Fruit fly (Drosophila melanogaster) whole organism, wandering third instar larva: ENCODE measurements around the gene Npc2g.

Experiments used
- GATAd ChIP-seq: sonication (Bioruptor generic); optimal IDR thresholded peaks from 2 replicates; lab custom pipeline; 2016; ENCODE audit warnings: missing biosample characterization, missing genetic modification characterization
- Vsx2 ChIP-seq: fragments of 200-300, 225-300 bp; sonication (Bioruptor generic); optimal IDR thresholded peaks from 2 replicates; lab custom pipeline; 2018; ENCODE audit warnings: missing biosample characterization, missing genetic modification characterization; ENCODE audit not compliant: partially characterized antibody
- br ChIP-seq: fragments of 200-800 bp; sonication (Bioruptor generic); optimal IDR thresholded peaks from 2 replicates; lab custom pipeline; 2016; ENCODE audit warnings: missing biosample characterization, missing genetic modification characterization
- brk ChIP-seq: fragments of 200-800 bp; sonication (Bioruptor generic); optimal IDR thresholded peaks from 2 replicates; lab custom pipeline; 2016; ENCODE audit warnings: missing biosample characterization, mild to moderate bottlenecking, missing genetic modification characterization
- dmrt93B ChIP-seq: fragments of 200-800 bp; sonication (Bioruptor generic); optimal IDR thresholded peaks from 2 replicates; lab custom pipeline; 2018; ENCODE audit warnings: missing biosample characterization, mild to moderate bottlenecking, missing genetic modification characterization
- dsf ChIP-seq: sonication (Bioruptor generic); optimal IDR thresholded peaks from 2 replicates; lab custom pipeline; 2016; ENCODE audit warnings: missing biosample characterization, missing genetic modification characterization, borderline replicate concordance
- foxo ChIP-seq, 2 experiments: fragments of 200-800 bp; sonication (Bioruptor generic); optimal IDR thresholded peaks; 2 replicates in 1 of 2; 3 replicates in 1 of 2; lab custom pipeline; 2016 to 2017; ENCODE audit warnings: missing biosample characterization in 2 of 2, missing genetic modification characterization in 2 of 2
- h ChIP-seq: fragments of 200-800 bp; sonication (Bioruptor generic); optimal IDR thresholded peaks from 3 replicates; lab custom pipeline; 2016; ENCODE audit warnings: missing biosample characterization, mild to moderate bottlenecking, missing genetic modification characterization
- lola ChIP-seq: fragments of >200 bp; optimal IDR thresholded peaks from 2 replicates; lab custom pipeline; 2017; ENCODE audit warnings: missing biosample characterization, missing genetic modification characterization
- rgr ChIP-seq: fragments of 200-800 bp; sonication (Bioruptor generic); optimal IDR thresholded peaks from 3 replicates; lab custom pipeline; 2016; ENCODE audit warnings: missing biosample characterization, mild to moderate bottlenecking, missing genetic modification characterization
- sage ChIP-seq: fragments of 200-800 bp; sonication (Bioruptor generic); optimal IDR thresholded peaks from 2 replicates; lab custom pipeline; 2016; ENCODE audit warnings: missing biosample characterization, mild to moderate bottlenecking, missing genetic modification characterization
- sv ChIP-seq: fragments of 200-800 bp; sonication (Bioruptor generic); optimal IDR thresholded peaks from 3 replicates; lab custom pipeline; 2016; ENCODE audit warnings: missing biosample characterization, missing genetic modification characterization

DNA sequence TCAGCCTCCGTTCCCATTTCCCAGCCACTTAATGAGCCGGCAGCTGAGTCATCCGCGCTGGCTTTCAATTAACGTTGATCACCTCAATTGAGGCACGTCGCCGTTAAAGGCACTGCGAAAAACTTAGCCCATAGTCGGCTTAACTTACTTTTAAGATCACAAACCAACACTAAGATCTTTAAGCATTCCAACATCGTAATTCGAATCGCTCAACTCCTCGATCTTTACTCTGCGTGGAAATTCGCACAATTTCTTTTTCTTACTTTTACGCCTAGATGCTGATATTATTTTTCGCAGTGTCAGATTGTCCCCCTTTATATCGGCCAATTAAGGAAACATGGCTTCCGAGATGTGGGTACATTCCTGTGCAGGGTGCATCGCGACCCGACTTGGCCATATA is 22.7 kb downstream of the Npc2g start:
- TF ChIP-seq Vsx2 (GFP tag; lab: Kevin White, UChicago) (no peak), dsf (GFP tag; lab: Kevin White, UChicago) (no peak), h (GFP tag; lab: Kevin White, UChicago) (no peak), br (GFP tag; lab: Kevin White, UChicago) (no peak), GATAd (GFP tag; lab: Kevin White, UChicago) (no peak), rgr (GFP tag; lab: Kevin White, UChicago) (no peak), lola (GFP tag; lab: Kevin White, UChicago) (no peak), foxo (GFP tag; optimal IDR thresholded peaks at IDR 0.05; lab: Kevin White, UChicago) (no peak), sage (GFP tag; lab: Kevin White, UChicago) (no peak), brk (GFP tag; lab: Kevin White, UChicago) (no peak), sv (GFP tag; lab: Kevin White, UChicago) (no peak), dmrt93B (GFP tag; lab: Kevin White, UChicago) (no peak)
